Worm (Caenorhabditis elegans): Measurements from ENCODE around the gene tig-2.
"Not testable (repeated sequence)": the region's sequence is repeated elsewhere in the genome, so short reads cannot be mapped to it uniquely, and the experiment has no call there.

The tig-2 gene

DNA sequence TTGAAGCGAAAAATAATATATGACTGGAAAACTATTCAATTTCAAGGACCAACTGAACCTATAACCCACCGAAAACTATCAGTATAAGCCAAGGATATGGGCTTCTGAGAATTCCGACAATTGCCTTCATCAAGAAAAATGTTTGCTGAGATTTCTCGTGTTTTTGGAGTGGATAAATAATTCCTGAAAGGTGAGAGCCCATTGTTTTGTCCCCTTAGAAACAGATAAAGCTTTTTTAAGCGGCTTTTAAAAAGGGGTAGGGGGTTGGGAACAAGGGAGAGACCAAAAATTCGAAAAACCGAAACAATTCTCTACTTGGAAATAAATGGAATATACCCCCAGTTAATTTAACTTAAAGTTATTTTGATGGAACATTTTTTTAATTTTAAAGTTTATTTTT is 36.5 kb upstream of the tig-2 start, which contains the start of gene C18G1.8:
Gene C18G1.8 (minus strand): TSS at position 101 of the 400 bp plus-strand sequence.
- TF ChIP-seq lsy-2 (tag; optimal IDR thresholded peaks at IDR 0.05) (no peak), gmeb-1 (tag; optimal IDR thresholded peaks at IDR 0.05) (no peak), sma-3 (GFP tag; optimal IDR thresholded peaks at IDR 0.05) (no peak), unc-62 (GFP tag; optimal IDR thresholded peaks at IDR 0.05) (no peak)

ce11 chrV:4760674-4761073 is 30.7 kb upstream of the tig-2 start, which contains the start of gene bgnt-1.4:
Gene bgnt-1.4, plus strand, starts transcription at chrV:4760974.
- TF ChIP-seq ztf-11, unc-39, gmeb-1 (tag; optimal IDR thresholded peaks at IDR 0.05): not testable (repeated sequence)

DNA sequence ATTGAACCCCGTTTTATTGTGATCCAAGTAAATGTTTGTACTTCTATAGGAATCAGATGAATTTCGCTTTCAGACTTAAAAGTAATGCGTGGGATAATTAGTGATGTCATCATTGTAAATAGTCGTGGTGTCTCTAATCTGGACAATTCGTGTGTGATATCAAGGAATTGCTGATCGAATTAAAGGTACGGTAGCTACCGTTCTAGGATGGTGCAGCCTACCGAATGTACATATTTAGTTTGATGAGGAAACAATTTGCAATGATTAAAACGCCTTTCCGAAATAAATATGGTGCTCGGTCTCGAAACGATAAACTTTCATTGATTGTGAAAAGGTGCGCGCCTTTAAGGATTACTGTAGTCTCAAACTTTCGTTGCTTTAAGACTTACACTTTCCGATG is 28.6 kb upstream of the tig-2 start:
- TF ChIP-seq C34F6.9 (tag; optimal IDR thresholded peaks at IDR 0.05) (no peak), nhr-21 (tag; optimal IDR thresholded peaks at IDR 0.05) (no peak), ztf-11 (tag; optimal IDR thresholded peaks at IDR 0.05) (no peak), alr-1 (tag; optimal IDR thresholded peaks at IDR 0.05) (no peak), ceh-16 (tag; optimal IDR thresholded peaks at IDR 0.05) (no peak), gmeb-1 (tag; optimal IDR thresholded peaks at IDR 0.05) (no peak), mbf-1 (tag; optimal IDR thresholded peaks at IDR 0.05) (no peak), peb-1 (tag; optimal IDR thresholded peaks at IDR 0.05) (no peak), nhr-25 (tag; optimal IDR thresholded peaks at IDR 0.05) (no peak), egl-27 (tag; optimal IDR thresholded peaks at IDR 0.05) (no peak), aly-2 (tag; optimal IDR thresholded peaks at IDR 0.05) (no peak), nhr-12 (tag; optimal IDR thresholded peaks at IDR 0.05) (no peak), nhr-11 (tag; optimal IDR thresholded peaks at IDR 0.05) (no peak), mdl-1 (tag; optimal IDR thresholded peaks at IDR 0.05) (no peak), nhr-6 (tag; optimal IDR thresholded peaks at IDR 0.05) (no peak), ceh-82 (tag; optimal IDR thresholded peaks at IDR 0.05) (no peak), elt-3 (tag; optimal IDR thresholded peaks at IDR 0.05) (no peak), sma-9 (GFP tag; optimal IDR thresholded peaks at IDR 0.05) (no peak), sma-9 (tag; optimal IDR thresholded peaks at IDR 0.05) (no peak), zag-1 (tag; optimal IDR thresholded peaks at IDR 0.05) (no peak), nhr-129 (tag; optimal IDR thresholded peaks at IDR 0.05) (no peak)

ce11 chrV:4758019-4758418 is 28.1 kb upstream of the tig-2 start:
- TF ChIP-seq unc-55 (GFP tag; optimal IDR thresholded peaks at IDR 0.05): no peak
- no peak for TF ChIP-seq nhr-6 (tag; optimal IDR thresholded peaks at IDR 0.05)
- TF ChIP-seq ceh-82 (tag; optimal IDR thresholded peaks at IDR 0.05): no peak
- TF ChIP-seq peb-1 (tag; optimal IDR thresholded peaks at IDR 0.05): no peak
- no peak for TF ChIP-seq ztf-4 (tag; optimal IDR thresholded peaks at IDR 0.05)
- TF ChIP-seq lin-39 (tag; optimal IDR thresholded peaks at IDR 0.05): no peak
- TF ChIP-seq unc-62 (GFP tag; optimal IDR thresholded peaks at IDR 0.05): no peak
- TF ChIP-seq fos-1 (tag; optimal IDR thresholded peaks at IDR 0.05): no peak
- no peak for TF ChIP-seq unc-39 (tag; optimal IDR thresholded peaks at IDR 0.05)
- TF ChIP-seq C34F6.9 (tag; optimal IDR thresholded peaks at IDR 0.05): no peak
- TF ChIP-seq gmeb-1 (tag; optimal IDR thresholded peaks at IDR 0.05): no peak

DNA sequence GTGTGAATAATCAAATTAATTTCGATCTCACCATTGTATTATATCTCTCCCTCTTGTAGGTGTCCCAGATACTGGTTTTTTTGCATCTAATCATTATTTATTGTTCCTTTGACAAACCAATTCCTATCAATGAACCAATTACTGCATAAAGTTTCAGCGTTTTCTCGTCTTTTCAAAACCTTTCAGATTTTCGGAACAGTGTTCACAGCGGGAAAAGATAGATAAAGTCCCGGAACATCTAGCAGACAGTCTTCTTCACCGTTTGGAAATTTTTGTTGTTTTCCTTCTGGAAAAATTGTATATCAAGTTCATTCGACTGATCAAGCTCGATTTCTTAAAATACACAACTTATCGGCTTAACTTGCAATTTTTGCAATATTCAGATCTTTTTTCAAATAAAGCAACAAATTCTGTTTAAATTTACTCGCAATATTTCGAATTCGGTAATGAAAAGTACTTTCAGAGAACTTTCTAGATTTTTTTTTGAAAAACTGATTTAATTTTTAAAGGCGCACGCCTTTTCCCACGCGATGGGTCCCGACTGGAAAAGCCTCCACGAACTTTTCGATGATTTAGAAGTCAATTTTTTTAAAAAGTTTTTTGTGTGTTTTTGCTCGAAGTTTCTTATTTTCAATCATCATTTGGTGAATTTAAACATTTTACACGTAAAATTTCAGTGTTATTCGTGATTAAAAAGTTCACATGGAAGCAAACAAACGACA is 25.5 kb upstream of the tig-2 start, which contains the start of gene pgl-3:
Gene pgl-3 (plus strand): TSS at position 672 of the 722 bp plus-strand sequence.
- no peak for TF ChIP-seq ztf-11 (tag; optimal IDR thresholded peaks at IDR 0.05)
- no peak for TF ChIP-seq dmd-4 (tag; optimal IDR thresholded peaks at IDR 0.05)
- no peak for TF ChIP-seq nhr-10 (tag; optimal IDR thresholded peaks at IDR 0.05)
- TF ChIP-seq R02D3.7 (tag; optimal IDR thresholded peaks at IDR 0.05): no peak
- TF ChIP-seq sma-9 (GFP tag; optimal IDR thresholded peaks at IDR 0.05): no peak
- no peak for TF ChIP-seq sma-9 (tag; optimal IDR thresholded peaks at IDR 0.05)
- no peak for TF ChIP-seq unc-55 (GFP tag; optimal IDR thresholded peaks at IDR 0.05)
- no peak for TF ChIP-seq skn-1 (tag; optimal IDR thresholded peaks at IDR 0.05)
- TF ChIP-seq alr-1 (tag; optimal IDR thresholded peaks at IDR 0.05): no peak
- TF ChIP-seq ceh-82 (tag; optimal IDR thresholded peaks at IDR 0.05): no peak
- no peak for TF ChIP-seq ZK546.5 (tag; optimal IDR thresholded peaks at IDR 0.05)
